Worm (Caenorhabditis elegans) whole organism, young adult: ENCODE measurements around the gene K09A9.6.

Experiments used
- F37B4.10 ChIP-seq: fragments of 200-800 bp; sonication (Bioruptor generic); IDR thresholded peaks from 2 replicates; pipeline ENCODE4 v1.3.6; 2022; ENCODE audit warnings: missing genetic modification characterization, missing compliant biosample characterization
- F39B2.1 ChIP-seq: fragments of 200-800 bp; sonication (Bioruptor generic); IDR thresholded peaks from 2 replicates; pipeline ENCODE4 v1.3.6; 2022; ENCODE audit warnings: missing genetic modification reagents, missing genetic modification characterization, missing compliant biosample characterization
- F57A8.1 ChIP-seq: fragments of 200-800 bp; sonication (Bioruptor generic); optimal IDR thresholded peaks from 2 replicates; lab custom pipeline; 2018; ENCODE audit warnings: mild to moderate bottlenecking, missing genetic modification characterization, moderate library complexity, missing compliant biosample characterization
- F57C9.4 ChIP-seq: sonication (generic microtip); optimal IDR thresholded peaks from 2 replicates; lab custom pipeline; 2017; ENCODE audit warnings: mild to moderate bottlenecking, missing genetic modification characterization, missing compliant biosample characterization
- K12H6.12 ChIP-seq: fragments of 200-800 bp; sonication (Bioruptor generic); optimal IDR thresholded peaks from 2 replicates; lab custom pipeline; 2018; ENCODE audit warnings: mild to moderate bottlenecking, missing genetic modification characterization, missing compliant biosample characterization
- T07F8.4 ChIP-seq: sonication (generic microtip); optimal IDR thresholded peaks from 2 replicates; lab custom pipeline; 2016; ENCODE audit warnings: mild to moderate bottlenecking, missing genetic modification characterization, moderate library complexity, missing compliant biosample characterization
- Y53G8AR.9 ChIP-seq: fragments of 200-800 bp; sonication (Bioruptor generic); conservative IDR thresholded peaks from 2 replicates; pipeline ENCODE4 v1.3.6; 2022; ENCODE audit warnings: missing genetic modification reagents, missing genetic modification characterization, missing compliant biosample characterization
- Y67H2A.10 ChIP-seq: fragments of 200-800 bp; sonication (Bioruptor generic); conservative IDR thresholded peaks from 2 replicates; pipeline ENCODE4 v1.3.6; 2022; ENCODE audit warnings: missing genetic modification reagents, missing genetic modification characterization, missing compliant biosample characterization
- Y95B8A.8 ChIP-seq: fragments of 200-800 bp; sonication (Bioruptor generic); IDR thresholded peaks from 2 replicates; pipeline ENCODE4 v1.3.6; 2022; ENCODE audit warnings: missing genetic modification reagents, missing genetic modification characterization, missing compliant biosample characterization
- atf-7 ChIP-seq: sonication (generic microtip); optimal IDR thresholded peaks from 2 replicates; lab custom pipeline; 2017; ENCODE audit warnings: mild to moderate bottlenecking, missing genetic modification characterization, missing compliant biosample characterization
- attf-5 ChIP-seq: fragments of 200-800 bp; sonication (Bioruptor generic); optimal IDR thresholded peaks from 2 replicates; lab custom pipeline; 2018; ENCODE audit warnings: mild to moderate bottlenecking, missing genetic modification characterization, missing compliant biosample characterization
- cebp-2 ChIP-seq: fragments of 200-800 bp; sonication (Bioruptor generic); IDR thresholded peaks from 2 replicates; pipeline ENCODE4 v1.3.6; 2022; ENCODE audit warnings: missing genetic modification characterization, missing compliant biosample characterization
- ceh-100 ChIP-seq: fragments of 200-800 bp; sonication (Bioruptor generic); IDR thresholded peaks from 2 replicates; pipeline ENCODE4 v1.3.6; 2022; ENCODE audit warnings: missing genetic modification reagents, missing genetic modification characterization, missing compliant biosample characterization
- ceh-91 ChIP-seq: fragments of 200-800 bp; sonication (Bioruptor generic); IDR thresholded peaks from 2 replicates; pipeline ENCODE4 v1.3.6; 2022; ENCODE audit warnings: missing genetic modification reagents, missing genetic modification characterization, missing compliant biosample characterization
- chd-7 ChIP-seq: sonication (generic microtip); optimal IDR thresholded peaks from 2 replicates; lab custom pipeline; 2016; ENCODE audit warnings: mild to moderate bottlenecking, missing genetic modification characterization, moderate library complexity, missing compliant biosample characterization
- die-1 ChIP-seq: sonication (generic microtip); optimal IDR thresholded peaks from 2 replicates; lab custom pipeline; 2016; ENCODE audit warnings: missing genotype, mild to moderate bottlenecking, missing genetic modification characterization, missing compliant biosample characterization
- efl-1 ChIP-seq: fragments of 150-350 bp; optimal IDR thresholded peaks from 2 replicates; lab custom pipeline; 2014; ENCODE audit warnings: missing biosample characterization, missing genetic modification reagents, missing genetic modification characterization
- egrh-3 ChIP-seq: fragments of 200-800 bp; sonication (Bioruptor generic); IDR thresholded peaks from 2 replicates; pipeline ENCODE4 v1.3.6; 2022; ENCODE audit warnings: missing genetic modification reagents, missing genetic modification characterization, missing compliant biosample characterization
- fkh-3 ChIP-seq: sonication (generic microtip); optimal IDR thresholded peaks from 2 replicates; lab custom pipeline; 2016; ENCODE audit warnings: mild to moderate bottlenecking, missing genetic modification characterization, missing compliant biosample characterization
- hlh-12 ChIP-seq: sonication (generic microtip); optimal IDR thresholded peaks from 2 replicates; lab custom pipeline; 2016; ENCODE audit warnings: missing genetic modification characterization, missing compliant biosample characterization
- hmg-1.2 ChIP-seq: fragments of 200-800 bp; sonication (Bioruptor generic); IDR thresholded peaks from 2 replicates; pipeline ENCODE4 v1.3.6; 2022; ENCODE audit warnings: missing genetic modification reagents, missing genetic modification characterization, missing compliant biosample characterization
- hmg-20 ChIP-seq: fragments of 200-800 bp; sonication (Bioruptor generic); IDR thresholded peaks from 2 replicates; pipeline ENCODE4 v1.3.6; 2022; ENCODE audit warnings: missing genetic modification reagents, missing genetic modification characterization, missing compliant biosample characterization
- let-526 ChIP-seq: fragments of 200-800 bp; sonication (Bioruptor generic); IDR thresholded peaks from 2 replicates; pipeline ENCODE4 v1.3.6; 2022; ENCODE audit warnings: missing genetic modification reagents, missing genetic modification characterization, missing compliant biosample characterization
- lin-35 ChIP-seq, 3 experiments: fragments of 150-350 bp in 2 of 3; sonication (generic microtip) in 1 of 3; optimal IDR thresholded peaks; 2 replicates each; lab custom pipeline; 2014 to 2018; ENCODE audit warnings: missing biosample characterization in 3 of 3, missing genetic modification characterization in 3 of 3, missing genetic modification reagents in 3 of 3
- mes-4 ChIP-seq: sonication (generic microtip); optimal IDR thresholded peaks from 2 replicates; lab custom pipeline; 2016; ENCODE audit warnings: missing genotype, missing genetic modification characterization, missing compliant biosample characterization
- mxl-1 ChIP-seq: sonication (generic microtip); optimal IDR thresholded peaks from 2 replicates; lab custom pipeline; 2016; ENCODE audit warnings: missing genetic modification characterization, missing compliant biosample characterization
- nfya-2 ChIP-seq: fragments of 200-800 bp; sonication (Bioruptor generic); IDR thresholded peaks from 2 replicates; pipeline ENCODE4 v1.3.6; 2022; ENCODE audit warnings: missing genetic modification reagents, missing genetic modification characterization, missing compliant biosample characterization
- nhr-120 ChIP-seq: fragments of 200-800 bp; sonication (Bioruptor generic); IDR thresholded peaks from 2 replicates; pipeline ENCODE4 v1.3.6; 2022; ENCODE audit warnings: missing genetic modification characterization, missing compliant biosample characterization
- nhr-179 ChIP-seq: sonication (generic microtip); optimal IDR thresholded peaks from 2 replicates; lab custom pipeline; 2016; ENCODE audit warnings: mild to moderate bottlenecking, missing genetic modification characterization, missing compliant biosample characterization
- nhr-80 ChIP-seq: sonication (generic microtip); optimal IDR thresholded peaks from 2 replicates; lab custom pipeline; 2016; ENCODE audit warnings: missing genetic modification characterization, missing compliant biosample characterization
- rcor-1 ChIP-seq: fragments of 200-800 bp; sonication (Bioruptor generic); IDR thresholded peaks from 2 replicates; pipeline ENCODE4 v1.3.6; 2022; ENCODE audit warnings: missing genetic modification reagents, missing genetic modification characterization, missing compliant biosample characterization
- rpc-1 ChIP-seq, 2 experiments: fragments of 150-350 bp in 1 of 2; sonication (generic microtip) in 1 of 2; optimal IDR thresholded peaks; 2 replicates each; lab custom pipeline; 2014 to 2018; ENCODE audit warnings: missing biosample characterization in 1 of 2, missing genetic modification characterization in 1 of 2, missing genetic modification reagents in 1 of 2, missing genotype in 1 of 2
- sdz-38 ChIP-seq: sonication (generic microtip); optimal IDR thresholded peaks from 2 replicates; lab custom pipeline; 2016; ENCODE audit warnings: missing genotype, missing genetic modification characterization, missing compliant biosample characterization
- snpc-1.1 ChIP-seq: sonication (generic microtip); optimal IDR thresholded peaks from 2 replicates; lab custom pipeline; 2017; ENCODE audit warnings: missing genetic modification characterization, mild to moderate bottlenecking, missing compliant biosample characterization, antibody characterized with exemption, moderate library complexity, missing genotype, missing genetic modification reagents; ENCODE audit not compliant: insufficient read depth
- snpc-1.3 ChIP-seq: sonication (generic microtip); optimal IDR thresholded peaks from 2 replicates; lab custom pipeline; 2017; ENCODE audit warnings: missing genetic modification characterization, mild to moderate bottlenecking, missing compliant biosample characterization, antibody characterized with exemption, moderate library complexity, missing genotype, missing genetic modification reagents; ENCODE audit not compliant: insufficient read depth
- zfh-2 ChIP-seq: fragments of 200-800 bp; sonication (Bioruptor generic); conservative IDR thresholded peaks from 2 replicates; pipeline ENCODE4 v1.3.6; 2022; ENCODE audit warnings: missing genetic modification reagents, missing genetic modification characterization, missing compliant biosample characterization
- ztf-18 ChIP-seq: sonication (generic microtip); optimal IDR thresholded peaks from 2 replicates; lab custom pipeline; 2016; ENCODE audit warnings: missing genotype, mild to moderate bottlenecking, missing genetic modification characterization, missing compliant biosample characterization
- ztf-25 ChIP-seq: fragments of 200-800 bp; sonication (Bioruptor generic); IDR thresholded peaks from 2 replicates; pipeline ENCODE4 v1.3.6; 2022; ENCODE audit warnings: missing genetic modification reagents, missing genetic modification characterization, missing compliant biosample characterization
- ztf-6 ChIP-seq: fragments of 200-800 bp; sonication (Bioruptor generic); IDR thresholded peaks from 2 replicates; pipeline ENCODE4 v1.3.6; 2022; ENCODE audit warnings: missing genetic modification reagents, missing genetic modification characterization, missing compliant biosample characterization

The K09A9.6 gene

ce11 chrX:15619273-15619672, 42.2 kb downstream of the K09A9.6 start (continued):
- TF ChIP-seq ztf-25 (no peak), F57A8.1 (GFP tag; lab: Kevin White, UChicago) (no peak), ztf-18 (peak; percentile 12), snpc-1.1 (tag; lab: Kevin White, UChicago) (no peak), ztf-6 (GFP tag; lab: Robert Waterston, UW) (no peak), chd-7 (tag; lab: Kevin White, UChicago) (no peak)

ce11 chrX:15620200-15620599, 43.2 kb downstream of the K09A9.6 start, which contains the start of gene K09E9.1:
TSS of gene K09E9.1 (plus strand) at chrX:15620500.
- TF ChIP-seq hlh-12 (tag; lab: Kevin White, UChicago) (no peak), nhr-80 (tag; lab: Kevin White, UChicago) (no peak), T07F8.4 (tag; lab: Kevin White, UChicago) (no peak), snpc-1.3 (tag; lab: Kevin White, UChicago) (no peak), zfh-2 (GFP tag; lab: Robert Waterston, UW) (no peak), mes-4 (tag; lab: Kevin White, UChicago) (no peak), hmg-1.2 (GFP tag; lab: Robert Waterston, UW) (no peak), nhr-120 (GFP tag; lab: Robert Waterston, UW) (no peak), cebp-2 (GFP tag; lab: Robert Waterston, UW) (no peak), Y67H2A.10 (GFP tag; lab: Robert Waterston, UW) (no peak), let-526 (GFP tag; lab: Robert Waterston, UW) (no peak), nfya-2 (GFP tag; lab: Robert Waterston, UW) (no peak)

ce11 chrX:15621001-15621400, 44.0 kb downstream of the K09A9.6 start:
- TF ChIP-seq cebp-2 (GFP tag; lab: Robert Waterston, UW) = no peak
- no peak for TF ChIP-seq attf-5
- 0 out of 2 replicates have a peak, but pooled peaks have one; percentile 30 for TF ChIP-seq ztf-25
- TF ChIP-seq nhr-179 (tag; lab: Kevin White, UChicago) = no peak
- TF ChIP-seq rpc-1 (optimal IDR thresholded peaks at IDR 0.05; lab: Kevin White, UChicago) = no peak
- TF ChIP-seq rpc-1 (tag; optimal IDR thresholded peaks at IDR 0.05; lab: Kevin White, UChicago) = peak; percentile 16
- no peak for TF ChIP-seq Y53G8AR.9 (GFP tag; lab: Robert Waterston, UW)
- TF ChIP-seq ceh-91 (GFP tag; lab: Robert Waterston, UW) = no peak
- no peak for TF ChIP-seq F39B2.1 (GFP tag; lab: Robert Waterston, UW)
- no peak for TF ChIP-seq ztf-6 (GFP tag; lab: Robert Waterston, UW)
- no peak for TF ChIP-seq K12H6.12 (tag; lab: Kevin White, UChicago)
- no peak for TF ChIP-seq F37B4.10 (GFP tag; lab: Robert Waterston, UW)
- no peak for TF ChIP-seq ceh-100 (GFP tag; lab: Robert Waterston, UW)
- no peak for TF ChIP-seq die-1 (tag; lab: Kevin White, UChicago)
- TF ChIP-seq hmg-20 (GFP tag; lab: Robert Waterston, UW) = no peak
- TF ChIP-seq egrh-3 (GFP tag; lab: Robert Waterston, UW) = peak; percentile 59; the same call in 1 of the 2 replicates
- no peak for TF ChIP-seq efl-1 (GFP tag; lab: Kevin White, UChicago)
- no peak for TF ChIP-seq nhr-80 (tag; lab: Kevin White, UChicago)

DNA sequence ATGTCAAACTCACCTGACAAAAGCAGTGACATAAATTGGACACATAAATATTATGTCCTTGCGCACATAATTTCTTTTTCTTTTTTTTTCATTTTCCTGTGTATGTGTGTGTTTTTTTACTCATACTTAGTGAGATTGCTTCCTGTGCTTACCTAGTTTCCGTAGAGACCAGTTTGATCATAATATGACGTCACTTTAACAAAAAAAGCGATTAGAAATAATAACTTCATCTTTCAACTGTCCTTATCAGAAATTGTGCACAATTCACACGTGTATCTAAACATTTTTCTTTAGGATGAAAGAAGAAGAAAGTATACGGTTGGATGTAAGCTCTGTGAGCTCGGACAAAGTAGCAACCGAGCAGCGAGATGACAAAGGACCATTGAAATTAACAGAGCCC, 45.0 kb downstream of the K09A9.6 start:
- TF ChIP-seq rcor-1 (GFP tag; lab: Robert Waterston, UW) (no peak), lin-35 (GFP tag; optimal IDR thresholded peaks at IDR 0.05; lab: Kevin White, UChicago) (no peak), atf-7 (tag; lab: Kevin White, UChicago) (peak; percentile 67), F57C9.4 (tag; lab: Kevin White, UChicago) (no peak), sdz-38 (tag; lab: Kevin White, UChicago) (no peak), snpc-1.3 (tag; lab: Kevin White, UChicago) (no peak), fkh-3 (no peak), mxl-1 (tag; lab: Kevin White, UChicago) (no peak), nfya-2 (GFP tag; lab: Robert Waterston, UW) (no peak), nhr-80 (tag; lab: Kevin White, UChicago) (peak; percentile 39), Y95B8A.8 (no peak)
- TF ChIP-seq, all 124 proteins: peak for 2
